Worm (Caenorhabditis elegans): ENCODE measurements around the gene Y80D3A.8.

The Y80D3A.8 gene

DNA sequence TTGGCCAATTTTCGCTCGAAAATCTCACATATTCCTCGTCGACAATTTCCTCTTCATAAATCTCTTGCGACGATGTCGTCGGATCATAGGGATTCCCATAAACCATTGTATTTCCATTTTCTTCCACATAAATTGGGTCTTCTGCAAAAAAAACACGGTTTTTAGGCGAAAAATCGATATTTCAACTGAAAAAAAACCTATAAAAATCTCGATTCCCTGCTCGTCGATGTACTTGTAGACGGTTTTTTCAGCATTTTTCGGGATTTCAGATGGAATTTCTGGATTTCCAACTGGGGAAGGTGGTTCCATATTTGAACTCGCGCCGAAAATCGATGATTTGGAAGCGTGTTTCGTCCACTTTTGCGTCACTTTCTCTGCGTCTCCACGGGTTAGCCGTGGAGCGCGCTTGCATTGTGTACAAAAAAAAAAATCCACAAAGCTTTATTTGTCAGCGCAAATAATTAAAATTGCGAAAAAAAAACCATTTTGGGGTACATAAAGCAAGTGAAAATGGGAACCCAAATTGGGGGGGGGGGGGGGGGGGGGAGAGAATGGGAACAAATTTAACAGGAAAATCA lies 27.1 kb downstream of the Y80D3A.8 start, which contains the start of gene Y39B6A.43:
TSS of gene Y39B6A.43 (minus strand) at position 351 of the 578 bp plus-strand sequence.
- TF ChIP-seq unc-62 (GFP tag; optimal IDR thresholded peaks at IDR 0.05), result no peak

ce11 chrV:18969590-18970105 lies 29.2 kb downstream of the Y80D3A.8 start, which contains the start of gene Y39B6A.42:
Gene Y39B6A.42 (minus strand): TSS chrV:18969640.
- no peak for TF ChIP-seq unc-62 (GFP tag; optimal IDR thresholded peaks at IDR 0.05)

- no peak for TF ChIP-seq unc-62 (GFP tag; optimal IDR thresholded peaks at IDR 0.05)
Observed at ce11 chrV:18976539-18976938, 36.1 kb downstream of the Y80D3A.8 start.

DNA sequence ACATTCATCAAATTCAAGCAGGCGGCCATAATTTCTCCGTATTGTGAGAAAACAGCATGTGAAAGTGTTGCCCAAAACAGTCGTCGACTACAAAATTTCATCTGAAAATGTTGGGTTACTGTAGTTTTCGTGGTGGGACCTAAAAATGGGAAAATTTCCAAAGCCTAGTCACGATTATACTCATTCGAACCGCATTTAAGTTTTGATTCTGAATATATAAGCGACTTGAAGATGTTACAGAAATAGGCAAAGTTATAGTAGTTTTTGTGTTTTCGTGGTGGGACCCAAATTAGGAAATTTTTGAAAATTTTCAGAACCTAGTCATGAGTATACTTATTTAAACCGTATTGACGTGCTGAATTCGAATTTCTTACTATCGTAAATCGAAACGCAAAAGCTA lies 37.4 kb downstream of the Y80D3A.8 start, which contains the start of gene Y39B6A.41:
TSS of gene Y39B6A.41 (minus strand) at position 101 of the 400 bp plus-strand sequence.
- TF ChIP-seq unc-62 (GFP tag; optimal IDR thresholded peaks at IDR 0.05), result no peak

DNA sequence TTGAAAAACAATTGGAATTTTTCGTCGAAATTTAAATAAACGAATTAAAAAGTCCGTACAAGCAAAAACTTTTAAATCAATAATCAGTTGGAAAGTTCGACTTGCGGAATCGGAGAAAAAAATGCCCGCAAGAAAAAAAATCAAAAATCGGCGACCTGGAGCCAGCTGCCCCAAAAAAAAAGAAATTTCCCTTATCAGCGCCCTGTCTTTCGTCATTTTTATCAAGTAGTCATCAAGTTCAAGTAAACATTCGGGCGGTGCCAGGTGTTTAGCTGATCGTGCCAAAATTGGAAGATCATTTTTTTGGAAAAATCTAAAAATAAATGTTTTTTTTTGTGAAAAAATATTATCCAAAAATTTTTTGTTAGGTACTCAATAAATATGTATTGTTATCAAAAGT lies 37.9 kb downstream of the Y80D3A.8 start:
- TF ChIP-seq unc-62 (GFP tag; optimal IDR thresholded peaks at IDR 0.05), result no peak

- TF ChIP-seq unc-62 (GFP tag; optimal IDR thresholded peaks at IDR 0.05), result no peak
Observed at ce11 chrV:18980980-18981529, 40.6 kb downstream of the Y80D3A.8 start, which contains the start of the genes mrps-35 and sws-1. Gene mrps-35 (plus strand): TSS chrV:18981306. Gene sws-1 (minus strand): TSS chrV:18981479.

DNA sequence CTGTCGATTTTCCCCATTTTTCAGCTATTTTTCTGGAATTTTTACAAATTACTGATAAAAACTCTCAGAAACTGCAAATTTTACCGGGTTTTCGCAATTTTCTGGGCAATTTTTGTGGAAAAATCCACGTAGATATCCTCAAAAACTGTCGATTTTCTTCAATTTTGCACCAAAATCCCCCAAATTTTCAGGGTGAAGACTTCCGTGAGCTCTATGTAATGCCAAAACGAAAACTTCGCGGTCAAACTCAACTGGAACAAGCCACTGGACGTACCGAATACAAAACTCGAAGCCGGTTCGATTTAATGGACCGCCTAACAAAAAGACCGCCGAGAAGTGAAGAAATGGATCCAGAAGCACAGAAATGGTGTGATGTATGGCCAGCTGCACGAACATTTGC lies 41.3 kb downstream of the Y80D3A.8 start:
- TF ChIP-seq unc-62 (GFP tag; optimal IDR thresholded peaks at IDR 0.05), result no peak

DNA sequence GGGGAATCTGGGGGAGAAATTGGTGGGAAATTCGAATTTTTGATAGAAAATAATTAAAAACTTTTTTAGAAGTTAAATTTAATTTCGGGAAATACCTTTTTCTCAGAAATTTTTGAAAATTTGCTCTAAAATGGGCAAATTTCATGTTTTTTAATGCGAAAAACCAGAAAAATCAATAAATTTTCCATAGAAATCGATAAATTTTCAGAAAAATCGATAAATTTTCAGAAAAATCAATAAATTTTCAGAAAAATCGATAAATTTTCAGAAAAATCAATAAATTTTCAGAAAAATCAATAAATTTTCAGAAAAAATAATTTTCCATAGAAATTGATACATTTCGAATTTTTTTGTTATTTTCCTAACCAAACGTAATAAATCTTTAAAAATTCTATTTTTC lies 45.7 kb downstream of the Y80D3A.8 start:
- no peak for TF ChIP-seq unc-62 (GFP tag; optimal IDR thresholded peaks at IDR 0.05)

DNA sequence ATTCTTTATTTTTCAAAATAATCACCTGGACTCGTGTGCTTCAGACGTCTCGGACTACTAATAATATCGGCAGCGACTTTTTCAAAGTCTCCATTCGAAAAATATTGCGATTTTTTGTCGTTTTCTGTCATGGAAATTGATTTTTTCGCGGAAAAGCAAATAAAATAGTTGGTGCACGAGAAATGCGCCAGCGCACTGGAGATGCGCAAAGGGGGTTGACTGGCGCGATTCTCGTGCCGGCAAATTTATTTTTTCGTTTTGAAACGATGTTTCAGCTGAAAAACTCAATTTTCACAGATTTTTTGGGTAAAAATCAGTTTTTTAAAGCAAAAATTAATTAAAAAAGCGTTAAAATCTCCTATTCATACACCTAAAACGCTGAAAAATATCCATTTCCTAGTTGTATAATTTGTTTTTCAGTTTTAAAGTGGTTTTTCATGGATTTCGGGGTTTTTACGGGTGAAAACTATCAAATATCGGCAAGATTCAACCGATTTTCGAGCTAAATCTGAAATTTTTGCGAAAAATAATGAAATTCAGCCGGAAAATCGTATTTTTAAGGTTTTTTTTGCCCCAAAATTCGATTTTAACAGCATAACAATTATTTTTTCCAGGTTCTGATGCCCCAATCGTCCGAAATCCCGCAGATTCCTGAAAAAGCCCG lies 49.9 kb downstream of the Y80D3A.8 start, which contains the start of the genes reps-1 and Y39B6A.37:
TSS of gene reps-1 (minus strand) at position 263 of the 664 bp plus-strand sequence.
TSS of gene Y39B6A.37 (plus strand) at position 614 of the 664 bp plus-strand sequence.
- TF ChIP-seq unc-62 (GFP tag; optimal IDR thresholded peaks at IDR 0.05), result no peak

ce11 chrV:18990958-18991357 lies 50.5 kb downstream of the Y80D3A.8 start:
- TF ChIP-seq unc-62 (GFP tag; optimal IDR thresholded peaks at IDR 0.05), result no peak

- TF ChIP-seq unc-62 (GFP tag; optimal IDR thresholded peaks at IDR 0.05), result no peak
Observed at ce11 chrV:18993017-18993416, 52.6 kb downstream of the Y80D3A.8 start.

DNA sequence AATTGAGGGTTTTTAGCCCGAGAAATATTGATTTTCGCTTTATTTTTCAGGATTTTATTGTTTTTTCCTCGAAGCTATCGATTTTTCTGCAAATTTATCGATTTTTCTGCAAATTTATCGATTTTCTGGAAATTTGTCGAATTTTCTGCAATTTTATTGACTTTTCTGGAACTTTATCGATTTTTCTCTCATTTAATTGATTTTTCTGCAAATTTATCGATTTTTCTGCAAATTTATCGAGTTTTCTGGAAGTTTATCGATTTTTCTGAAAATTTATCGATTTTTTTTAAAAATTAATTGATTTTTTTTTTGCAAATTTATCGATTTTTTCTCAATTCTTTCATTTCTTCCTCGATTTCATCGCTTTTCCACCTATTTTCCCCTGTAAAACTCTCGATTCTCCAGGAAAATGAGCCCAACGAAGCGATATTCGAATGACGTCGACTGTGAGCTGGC lies 53.1 kb downstream of the Y80D3A.8 start, which contains the start of gene gtf-2F2:
TSS of gene gtf-2F2 (plus strand) at position 406 of the 456 bp plus-strand sequence.
- no peak for TF ChIP-seq unc-62 (GFP tag; optimal IDR thresholded peaks at IDR 0.05)

All from whole organism, dauer.